Worm (Caenorhabditis elegans): ENCODE data around the gene Y81G3A.6.
"Not testable (repeated sequence)": the region's sequence is repeated elsewhere in the genome, so short reads cannot be mapped to it uniquely, and the experiment has no call there.

Gene Y81G3A.6

DNA sequence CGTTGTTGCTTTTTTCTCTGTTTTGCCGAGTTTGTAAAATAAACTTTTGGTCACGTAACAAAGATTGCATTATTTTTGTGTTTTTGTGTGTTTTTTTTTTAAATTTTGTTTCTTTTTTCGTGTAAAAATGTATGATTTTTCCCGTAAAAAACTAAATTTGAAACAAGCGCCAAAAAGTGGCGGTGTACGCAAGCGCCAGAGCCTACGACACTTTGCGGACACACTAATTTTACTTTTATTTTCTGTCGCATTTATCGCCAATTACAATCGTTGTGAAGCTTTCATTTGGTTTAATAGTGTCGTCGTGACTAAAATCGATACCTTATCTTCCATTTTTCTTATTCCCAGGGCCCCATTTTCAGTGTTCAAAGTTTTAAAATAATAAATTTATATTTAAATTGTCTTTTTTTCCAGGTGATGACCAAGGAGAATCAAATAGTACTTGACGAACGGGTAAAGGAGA, 1.5 kb upstream of the Y81G3A.6 start, which contains the start of the genes Y81G3A.1 and gcn-2 (continued):
- no peak for TF ChIP-seq skn-1 (tag; optimal IDR thresholded peaks at IDR 0.05)
- no peak for TF ChIP-seq ama-1 (optimal IDR thresholded peaks at IDR 0.05)
- peak; percentile 96 for TF ChIP-seq gmeb-1 (tag; optimal IDR thresholded peaks at IDR 0.05)
- no peak for TF ChIP-seq mbf-1 (tag; optimal IDR thresholded peaks at IDR 0.05)
- peak in 1 of 2 experiments; percentile 46 for TF ChIP-seq lsy-2 (tag; optimal IDR thresholded peaks at IDR 0.05)

ce11 chrII:13080607-13081006, 1.7 kb downstream of the Y81G3A.6 start, which contains the start of gene Y81G3A.2:
Gene Y81G3A.2 (plus strand): TSS chrII:13080907.
- TF ChIP-seq fos-1, skn-1, gmeb-1 (tag; optimal IDR thresholded peaks at IDR 0.05): not testable (repeated sequence)

ce11 chrII:13078848-13079428, 3.4 kb downstream of the Y81G3A.6 start, which contains the start of gene F42G4.6:
Gene F42G4.6 (plus strand): TSS chrII:13079378.
- TF ChIP-seq fos-1 (tag; optimal IDR thresholded peaks at IDR 0.05) (peak; percentile 74), mdl-1 (tag; optimal IDR thresholded peaks at IDR 0.05) (no peak), gmeb-1 (tag; optimal IDR thresholded peaks at IDR 0.05) (peak; percentile 49), ztf-11 (tag; optimal IDR thresholded peaks at IDR 0.05) (no peak), unc-39 (tag; optimal IDR thresholded peaks at IDR 0.05) (no peak), crh-2 (tag; optimal IDR thresholded peaks at IDR 0.05) (peak; percentile 26), sma-9 (GFP tag; optimal IDR thresholded peaks at IDR 0.05) (peak; percentile 12), sma-9 (tag; optimal IDR thresholded peaks at IDR 0.05) (no peak), lin-11 (tag; optimal IDR thresholded peaks at IDR 0.05) (no peak)

DNA sequence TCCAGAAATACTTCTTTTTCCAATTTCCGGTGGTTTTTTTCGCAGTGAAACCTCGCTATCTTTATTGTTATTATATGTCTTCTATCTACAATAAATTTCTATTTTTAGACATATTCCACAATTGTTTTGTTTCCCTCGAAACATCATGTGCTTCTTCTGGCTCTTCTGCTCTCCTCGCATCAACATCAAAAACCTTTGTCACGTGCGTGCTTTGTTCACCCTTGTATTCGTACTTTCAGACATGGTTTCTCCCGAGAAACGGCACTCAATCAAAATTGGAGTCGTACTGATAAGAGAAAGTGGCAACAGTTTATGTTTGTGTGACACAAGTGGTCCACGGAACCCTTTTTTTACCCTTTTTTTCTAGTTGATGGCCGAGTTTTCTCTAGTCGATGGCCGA, 4.6 kb downstream of the Y81G3A.6 start:
- TF ChIP-seq nhr-25 (tag; optimal IDR thresholded peaks at IDR 0.05) (no peak), peb-1 (tag; optimal IDR thresholded peaks at IDR 0.05) (no peak), crh-2 (tag; optimal IDR thresholded peaks at IDR 0.05) (peak; percentile 70), nhr-10 (tag; optimal IDR thresholded peaks at IDR 0.05) (no peak), nhr-23 (tag; optimal IDR thresholded peaks at IDR 0.05) (no peak), ceh-82 (tag; optimal IDR thresholded peaks at IDR 0.05) (no peak), ztf-1 (GFP tag; conservative IDR thresholded peaks at IDR 0.05) (no peak), lin-39 (tag; optimal IDR thresholded peaks at IDR 0.05) (no peak), unc-62 (GFP tag; optimal IDR thresholded peaks at IDR 0.05) (no peak), snpc-4 (tag; optimal IDR thresholded peaks at IDR 0.05) (no peak), unc-39 (tag; optimal IDR thresholded peaks at IDR 0.05) (no peak), F13H6.1 (tag; optimal IDR thresholded peaks at IDR 0.05) (peak; percentile 57), ceh-16 (tag; optimal IDR thresholded peaks at IDR 0.05) (no peak), nhr-129 (tag; optimal IDR thresholded peaks at IDR 0.05) (no peak), skn-1 (tag; optimal IDR thresholded peaks at IDR 0.05) (no peak), unc-55 (GFP tag; optimal IDR thresholded peaks at IDR 0.05) (no peak), C34F6.9 (tag; optimal IDR thresholded peaks at IDR 0.05) (no peak), alr-1 (tag; optimal IDR thresholded peaks at IDR 0.05) (no peak), mbf-1 (tag; optimal IDR thresholded peaks at IDR 0.05) (no peak), ama-1 (optimal IDR thresholded peaks at IDR 0.05) (no peak), mab-5 (tag; optimal IDR thresholded peaks at IDR 0.05) (no peak), elt-1 (tag; optimal IDR thresholded peaks at IDR 0.05) (no peak), ZK546.5 (tag; optimal IDR thresholded peaks at IDR 0.05) (no peak), ztf-4 (tag; optimal IDR thresholded peaks at IDR 0.05) (no peak), zag-1 (tag; optimal IDR thresholded peaks at IDR 0.05) (no peak), gmeb-1 (tag; optimal IDR thresholded peaks at IDR 0.05) (peak; percentile 34), fos-1 (tag; optimal IDR thresholded peaks at IDR 0.05) (peak; percentile 31), nhr-237 (tag; optimal IDR thresholded peaks at IDR 0.05) (no peak), mdl-1 (tag; optimal IDR thresholded peaks at IDR 0.05) (no peak), egl-27 (tag; optimal IDR thresholded peaks at IDR 0.05) (no peak), sma-9 (GFP tag; optimal IDR thresholded peaks at IDR 0.05) (peak; percentile 82), sma-9 (tag; optimal IDR thresholded peaks at IDR 0.05) (no peak), aly-2 (tag; optimal IDR thresholded peaks at IDR 0.05) (no peak), nhr-77 (tag; optimal IDR thresholded peaks at IDR 0.05) (no peak), ztf-11 (tag; optimal IDR thresholded peaks at IDR 0.05) (no peak), nhr-21 (tag; optimal IDR thresholded peaks at IDR 0.05) (no peak), nhr-11 (tag; optimal IDR thresholded peaks at IDR 0.05) (no peak), nhr-12 (tag; optimal IDR thresholded peaks at IDR 0.05) (no peak), lin-13 (GFP tag; optimal IDR thresholded peaks at IDR 0.05) (no peak), sem-4 (tag; optimal IDR thresholded peaks at IDR 0.05) (no peak), nhr-6 (tag; optimal IDR thresholded peaks at IDR 0.05) (no peak), dmd-4 (tag; optimal IDR thresholded peaks at IDR 0.05) (no peak), lin-11 (tag; optimal IDR thresholded peaks at IDR 0.05) (no peak), elt-3 (tag; optimal IDR thresholded peaks at IDR 0.05) (no peak), R02D3.7 (tag; optimal IDR thresholded peaks at IDR 0.05) (no peak), Y55F3AM.14 (GFP tag; optimal IDR thresholded peaks at IDR 0.05) (no peak)

Measured in whole organism, L2 larva.